Fruit fly (Drosophila melanogaster) whole organism, embryonic: Measurements from ENCODE around the gene Cdk5alpha.

Experiments used
- B-H2 ChIP-seq: fragments of 200-800 bp; sonication (Bioruptor generic); optimal IDR thresholded peaks from 2 replicates; lab custom pipeline; 2018; ENCODE audit warnings: missing biosample characterization, mild to moderate bottlenecking, missing genetic modification characterization
- CG10209 ChIP-seq: fragments of 200-800 bp; sonication (Bioruptor generic); optimal IDR thresholded peaks from 3 replicates; lab custom pipeline; 2017; ENCODE audit warnings: missing biosample characterization, mild to moderate bottlenecking, missing genetic modification characterization, missing genetic modification reagents
- CG10431 ChIP-seq: fragments of 200-800 bp; sonication (Bioruptor generic); optimal IDR thresholded peaks from 3 replicates; lab custom pipeline; 2018; ENCODE audit warnings: missing biosample characterization, mild to moderate bottlenecking, missing genetic modification characterization
- CG10959 ChIP-seq: fragments of 200-800 bp; sonication (Bioruptor generic); IDR thresholded peaks from 2 replicates; pipeline ENCODE4 v1.3.6; 2022; ENCODE audit warnings: missing biosample characterization, missing genetic modification characterization
- CG12104 ChIP-seq: fragments of 200-800 bp; sonication (Bioruptor generic); optimal IDR thresholded peaks from 3 replicates; lab custom pipeline; 2016; ENCODE audit warnings: missing biosample characterization, missing genetic modification characterization
- CG12769 ChIP-seq: fragments of 200-800 bp; sonication (Bioruptor generic); optimal IDR thresholded peaks from 2 replicates; lab custom pipeline; 2019; ENCODE audit warnings: missing biosample characterization, mild to moderate bottlenecking, missing genetic modification characterization, moderate library complexity
- CG13894 ChIP-seq: fragments of 200-800 bp; sonication (Bioruptor generic); optimal IDR thresholded peaks from 3 replicates; lab custom pipeline; 2018; ENCODE audit warnings: missing biosample characterization, mild to moderate bottlenecking, missing genetic modification characterization, moderate library complexity
- CG16813 ChIP-seq: fragments of 200-800 bp; sonication (Bioruptor generic); IDR thresholded peaks from 3 replicates; pipeline ENCODE4 v1.3.6; 2022; ENCODE audit warnings: missing biosample characterization, missing genetic modification characterization; ENCODE audit not compliant: partially characterized antibody
- CG17802 ChIP-seq: fragments of 200-800 bp; sonication (Bioruptor generic); optimal IDR thresholded peaks from 2 replicates; lab custom pipeline; 2018; ENCODE audit warnings: missing biosample characterization, mild to moderate bottlenecking, missing genetic modification characterization, moderate library complexity
- CG1792 ChIP-seq: fragments of 200-800 bp; sonication (Bioruptor generic); optimal IDR thresholded peaks from 2 replicates; lab custom pipeline; 2016; ENCODE audit warnings: missing biosample characterization, missing genetic modification characterization
- CG18599 ChIP-seq: fragments of 200-800 bp; sonication (Bioruptor generic); optimal IDR thresholded peaks from 3 replicates; lab custom pipeline; 2017; ENCODE audit warnings: missing biosample characterization, missing genetic modification characterization, mild to moderate bottlenecking, moderate library complexity, missing genetic modification reagents
- CG2199 ChIP-seq: fragments of 200-800 bp; sonication (Bioruptor generic); IDR thresholded peaks from 3 replicates; pipeline ENCODE4 v1.3.6; 2022; ENCODE audit warnings: missing biosample characterization, missing genetic modification characterization
- CG3281 ChIP-seq: fragments of 200-800 bp; sonication (Bioruptor generic); optimal IDR thresholded peaks from 3 replicates; lab custom pipeline; 2017; ENCODE audit warnings: missing biosample characterization, mild to moderate bottlenecking, missing genetic modification characterization
- CG34224 ChIP-seq: fragments of 200-800 bp; sonication (Bioruptor generic); IDR thresholded peaks from 3 replicates; pipeline ENCODE4 v1.3.6; 2022; ENCODE audit warnings: missing biosample characterization, missing genetic modification characterization; ENCODE audit not compliant: partially characterized antibody
- CG34422 ChIP-seq: fragments of 200-800 bp; sonication (Bioruptor generic); IDR thresholded peaks from 3 replicates; pipeline ENCODE4 v1.3.6; 2022; ENCODE audit warnings: missing biosample characterization, missing genetic modification characterization
- CG5180 ChIP-seq: fragments of 200-800 bp; sonication (Bioruptor generic); optimal IDR thresholded peaks from 3 replicates; lab custom pipeline; 2017; ENCODE audit warnings: missing biosample characterization, missing genetic modification characterization, mild to moderate bottlenecking, moderate library complexity, missing genetic modification reagents
- CG6813 ChIP-seq: fragments of 200-800 bp; sonication (Bioruptor generic); optimal IDR thresholded peaks from 2 replicates; lab custom pipeline; 2017; ENCODE audit warnings: missing biosample characterization, missing genetic modification characterization, mild to moderate bottlenecking, moderate library complexity, missing genetic modification reagents
- CG6854 ChIP-seq: fragments of 200-800 bp; sonication (Bioruptor generic); optimal IDR thresholded peaks from 3 replicates; lab custom pipeline; 2017; ENCODE audit warnings: missing biosample characterization, mild to moderate bottlenecking, missing genetic modification characterization
- CG7372 ChIP-seq: fragments of 200-800 bp; sonication (Bioruptor generic); IDR thresholded peaks from 2 replicates; pipeline ENCODE4 v1.3.6; 2022; ENCODE audit warnings: missing biosample characterization, missing genetic modification characterization
- Dll ChIP-seq: fragments of 200-800 bp; sonication (Bioruptor generic); IDR thresholded peaks from 4 replicates; pipeline ENCODE4 v1.3.6; 2022; ENCODE audit warnings: missing biosample characterization, missing genetic modification characterization; ENCODE audit not compliant: partially characterized antibody
- E2f1 ChIP-seq: fragments of 200-800 bp; sonication (Bioruptor generic); IDR thresholded peaks from 2 replicates; pipeline ENCODE4 v1.3.6; 2022; ENCODE audit warnings: missing biosample characterization, missing genetic modification characterization
- Elba2 ChIP-seq: fragments of 200-800 bp; sonication (Bioruptor generic); optimal IDR thresholded peaks from 3 replicates; lab custom pipeline; 2016; ENCODE audit warnings: missing biosample characterization, missing genetic modification characterization
- Ets97D ChIP-seq: fragments of 200-800 bp; sonication (Bioruptor generic); optimal IDR thresholded peaks from 3 replicates; lab custom pipeline; 2016; ENCODE audit warnings: missing biosample characterization, missing genetic modification characterization
- H15 ChIP-seq: fragments of 200-800 bp; sonication (Bioruptor generic); IDR thresholded peaks from 3 replicates; pipeline ENCODE4 v1.3.6; 2022; ENCODE audit warnings: missing biosample characterization, missing genetic modification characterization
- HLH3B ChIP-seq: fragments of 200-800 bp; sonication (Bioruptor generic); IDR thresholded peaks from 2 replicates; pipeline ENCODE4 v1.3.6; 2022; ENCODE audit warnings: missing biosample characterization, missing genetic modification characterization
- Jarid2 ChIP-seq: fragments of 200-800 bp; sonication (Bioruptor generic); optimal IDR thresholded peaks from 3 replicates; lab custom pipeline; 2017; ENCODE audit warnings: mild to moderate bottlenecking, missing biosample characterization, missing genetic modification reagents, missing genetic modification characterization
- Pdp1 ChIP-seq, 2 experiments: fragments of 200-800 bp; sonication (Bioruptor generic); optimal IDR thresholded peaks; 3 replicates each; lab custom pipeline; 2016; ENCODE audit warnings: missing biosample characterization in 2 of 2, missing genetic modification characterization in 2 of 2, mild to moderate bottlenecking in 1 of 2, moderate library complexity in 1 of 2
- Rfx ChIP-seq: fragments of 200-800 bp; sonication (Bioruptor generic); IDR thresholded peaks from 2 replicates; pipeline ENCODE4 v1.3.6; 2022; ENCODE audit warnings: missing biosample characterization, missing genetic modification characterization
- YL-1 ChIP-seq: fragments of 200-800 bp; sonication (Bioruptor generic); optimal IDR thresholded peaks from 3 replicates; lab custom pipeline; 2017; ENCODE audit warnings: missing biosample characterization, mild to moderate bottlenecking, missing genetic modification characterization
- ash1 ChIP-seq: fragments of 200-800 bp; sonication (Bioruptor generic); optimal IDR thresholded peaks from 2 replicates; lab custom pipeline; 2018; ENCODE audit warnings: missing biosample characterization, mild to moderate bottlenecking, missing genetic modification characterization
- ato ChIP-seq: fragments of 200-800 bp; sonication (Bioruptor generic); IDR thresholded peaks from 2 replicates; pipeline ENCODE4 v1.3.6; 2022; ENCODE audit warnings: missing biosample characterization, missing genetic modification characterization; ENCODE audit not compliant: partially characterized antibody
- bab2 ChIP-seq: fragments of 200-800 bp; sonication (Bioruptor generic); optimal IDR thresholded peaks from 2 replicates; lab custom pipeline; 2016; ENCODE audit warnings: missing biosample characterization, missing genetic modification characterization
- crp ChIP-seq, 2 experiments: fragments of 200-800 bp; sonication (Bioruptor generic); optimal IDR thresholded peaks; 2 replicates in 1 of 2; 3 replicates in 1 of 2; lab custom pipeline; 2017; ENCODE audit warnings: missing biosample characterization in 2 of 2, missing genetic modification characterization in 2 of 2, mild to moderate bottlenecking in 1 of 2, moderate library complexity in 1 of 2
- cwo ChIP-seq: fragments of 200-800 bp; sonication (Bioruptor generic); optimal IDR thresholded peaks from 3 replicates; lab custom pipeline; 2017; ENCODE audit warnings: missing biosample characterization, missing genetic modification characterization, mild to moderate bottlenecking, moderate library complexity, missing genetic modification reagents
- dan ChIP-seq: fragments of 200-800 bp; sonication (Bioruptor generic); IDR thresholded peaks from 2 replicates; pipeline ENCODE4 v1.3.6; 2022; ENCODE audit warnings: missing biosample characterization, missing genetic modification characterization
- dati ChIP-seq: fragments of 200-800 bp; sonication (Bioruptor generic); IDR thresholded peaks from 2 replicates; pipeline ENCODE4 v1.3.6; 2022; ENCODE audit warnings: missing biosample characterization, missing genetic modification characterization
- disco-r ChIP-seq: fragments of 200-800 bp; sonication (Bioruptor generic); optimal IDR thresholded peaks from 2 replicates; lab custom pipeline; 2016; ENCODE audit warnings: missing biosample characterization, missing genetic modification characterization
- emc ChIP-seq: fragments of 200-800 bp; sonication (Bioruptor generic); optimal IDR thresholded peaks from 2 replicates; lab custom pipeline; 2016; ENCODE audit warnings: missing biosample characterization, missing genetic modification characterization
- hkb ChIP-seq, 2 experiments: fragments of 200-800 bp in 1 of 2; fragments of >200 bp in 1 of 2; sonication (Bioruptor generic) in 1 of 2; IDR thresholded peaks in 1 of 2; optimal IDR thresholded peaks in 1 of 2; 2 replicates each; pipeline versions ENCODE4 v1.3.6 to Lab custom; 2017 to 2022; ENCODE audit warnings: missing biosample characterization in 1 of 2, missing genetic modification characterization in 1 of 2
- klu ChIP-seq: fragments of 200-800 bp; sonication (Bioruptor generic); IDR thresholded peaks from 2 replicates; pipeline ENCODE4 v1.3.6; 2022; ENCODE audit warnings: missing biosample characterization, missing genetic modification characterization
- kni ChIP-seq: fragments of 200-800 bp; sonication (Bioruptor generic); optimal IDR thresholded peaks from 3 replicates; lab custom pipeline; 2017; ENCODE audit warnings: mild to moderate bottlenecking, missing biosample characterization, missing genetic modification reagents, missing genetic modification characterization
- knrl ChIP-seq: fragments of 200-800 bp; sonication (Bioruptor generic); IDR thresholded peaks from 3 replicates; pipeline ENCODE4 v1.3.6; 2022; ENCODE audit warnings: missing biosample characterization, missing genetic modification characterization; ENCODE audit not compliant: partially characterized antibody
- lbe ChIP-seq: fragments of 200-800 bp; sonication (Bioruptor generic); optimal IDR thresholded peaks from 2 replicates; lab custom pipeline; 2016; ENCODE audit warnings: missing biosample characterization, mild to moderate bottlenecking, missing genetic modification characterization
- nerfin-1 ChIP-seq: fragments of 200-800 bp; sonication (Bioruptor generic); optimal IDR thresholded peaks from 3 replicates; lab custom pipeline; 2019; ENCODE audit warnings: missing biosample characterization, mild to moderate bottlenecking, missing genetic modification characterization, moderate library complexity
- pita ChIP-seq: fragments of 200-800 bp; sonication (Bioruptor generic); optimal IDR thresholded peaks from 2 replicates; lab custom pipeline; 2017; ENCODE audit warnings: missing biosample characterization, mild to moderate bottlenecking, missing genetic modification characterization
- pzg ChIP-seq: fragments of 200-800 bp; sonication (Bioruptor generic); optimal IDR thresholded peaks from 3 replicates; lab custom pipeline; 2018; ENCODE audit warnings: missing biosample characterization, mild to moderate bottlenecking, missing genetic modification characterization, moderate library complexity
- tx ChIP-seq: fragments of 200-800 bp; sonication (Bioruptor generic); optimal IDR thresholded peaks from 2 replicates; lab custom pipeline; 2016; ENCODE audit warnings: missing biosample characterization, missing genetic modification characterization
- zf30C ChIP-seq: fragments of 200-800 bp; sonication (Bioruptor generic); optimal IDR thresholded peaks from 3 replicates; lab custom pipeline; 2018; ENCODE audit warnings: missing biosample characterization, mild to moderate bottlenecking, missing genetic modification characterization

The Cdk5alpha gene

DNA sequence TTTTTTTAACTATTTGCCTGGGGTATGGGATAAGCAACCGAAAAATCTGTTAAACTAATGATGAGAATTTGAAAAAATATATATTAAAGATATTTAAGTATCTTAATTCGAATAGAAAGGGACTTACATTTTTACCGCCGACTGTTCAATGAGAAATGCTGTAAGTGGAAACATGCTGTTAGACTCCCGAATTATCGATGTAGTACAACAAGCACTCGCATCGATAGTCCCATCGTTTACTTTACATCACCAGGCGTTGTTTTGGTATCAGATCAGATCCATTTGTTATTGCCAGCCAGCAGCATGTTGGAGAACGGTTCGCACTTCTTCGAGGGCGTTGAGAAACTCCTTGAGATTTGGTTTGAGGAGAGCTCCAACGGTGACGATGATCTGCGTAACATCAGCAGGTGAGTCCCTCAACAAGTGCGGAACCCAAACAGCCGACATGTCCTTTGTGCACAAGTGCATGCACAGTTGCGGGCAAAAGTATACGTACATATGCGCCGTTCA, 28.5 kb upstream of the Cdk5alpha start, which contains the start of gene SamDC (continued):
- TF ChIP-seq pzg (GFP tag; lab: Kevin White, UChicago) (peak; percentile 88), B-H2 (GFP tag; lab: Kevin White, UChicago) (no peak), CG2199 (GFP tag; lab: Robert Waterston, UW) (peak; percentile 67; the same call in 2 of the 3 replicates), crp (GFP tag; optimal IDR thresholded peaks at IDR 0.05; lab: Kevin White, UChicago) (peak in 1 of 2 experiments; percentile 60), CG10209 (GFP tag; lab: Kevin White, UChicago) (peak; percentile 36), nerfin-1 (tag; lab: Kevin White, UChicago) (no peak), kni (GFP tag; lab: Kevin White, UChicago) (no peak), bab2 (GFP tag; lab: Kevin White, UChicago) (no peak), CG5180 (GFP tag; lab: Kevin White, UChicago) (peak; percentile 59), Dll (peak; percentile 77), pita (GFP tag; lab: Kevin White, UChicago) (no peak), CG34422 (GFP tag; lab: Robert Waterston, UW) (peak; percentile 72; the same call in 2 of the 3 replicates), dati (GFP tag; lab: Robert Waterston, UW) (no peak), hkb (optimal IDR thresholded peaks at IDR 0.05; lab: Kevin White, UChicago) (no peak), hkb (GFP tag; IDR thresholded peaks at IDR 0.05; lab: Robert Waterston, UW) (peak; percentile 53; the same call in 1 of the 2 replicates), Ets97D (GFP tag; lab: Kevin White, UChicago) (peak; percentile 42), E2f1 (no peak), lbe (GFP tag; lab: Kevin White, UChicago) (peak; percentile 13), CG1792 (GFP tag; lab: Kevin White, UChicago) (no peak), emc (GFP tag; lab: Kevin White, UChicago) (no peak), CG6854 (GFP tag; lab: Kevin White, UChicago) (peak; percentile 33), cwo (GFP tag; lab: Kevin White, UChicago) (no peak), Elba2 (no peak), CG16813 (peak; percentile 81), Rfx (peak; percentile 69), zf30C (GFP tag; lab: Kevin White, UChicago) (no peak), klu (GFP tag; lab: Robert Waterston, UW) (no peak), ato (GFP tag; lab: Robert Waterston, UW) (peak; percentile 79), CG7372 (no peak), CG10959 (GFP tag; lab: Robert Waterston, UW) (no peak), YL-1 (GFP tag; lab: Kevin White, UChicago) (peak; percentile 61), disco-r (no peak), CG17802 (tag; lab: Kevin White, UChicago) (peak; percentile 91), CG18599 (GFP tag; lab: Kevin White, UChicago) (no peak), dan (GFP tag; lab: Robert Waterston, UW) (no peak), Jarid2 (GFP tag; lab: Kevin White, UChicago) (no peak), Pdp1 (GFP tag; optimal IDR thresholded peaks at IDR 0.05; lab: Kevin White, UChicago) (peak; percentile 2 to 82), tx (no peak), CG34224 (GFP tag; lab: Robert Waterston, UW) (peak; percentile 79), CG3281 (GFP tag; lab: Kevin White, UChicago) (peak; percentile 26), CG12104 (GFP tag; lab: Kevin White, UChicago) (no peak), knrl (GFP tag; lab: Robert Waterston, UW) (peak; percentile 87), CG12769 (tag; lab: Kevin White, UChicago) (peak; percentile 32), CG10431 (GFP tag; lab: Kevin White, UChicago) (no peak), CG6813 (peak; percentile 46), ash1 (GFP tag; lab: Kevin White, UChicago) (peak; percentile 16), HLH3B (GFP tag; lab: Robert Waterston, UW) (peak; percentile 52; the same call in 1 of the 2 replicates), CG13894 (tag; lab: Kevin White, UChicago) (peak; percentile 66), H15 (GFP tag; lab: Robert Waterston, UW) (no peak)
